Fruit fly (Drosophila melanogaster): ENCODE data around the gene DIP-iota.

DIP-iota gene

DNA sequence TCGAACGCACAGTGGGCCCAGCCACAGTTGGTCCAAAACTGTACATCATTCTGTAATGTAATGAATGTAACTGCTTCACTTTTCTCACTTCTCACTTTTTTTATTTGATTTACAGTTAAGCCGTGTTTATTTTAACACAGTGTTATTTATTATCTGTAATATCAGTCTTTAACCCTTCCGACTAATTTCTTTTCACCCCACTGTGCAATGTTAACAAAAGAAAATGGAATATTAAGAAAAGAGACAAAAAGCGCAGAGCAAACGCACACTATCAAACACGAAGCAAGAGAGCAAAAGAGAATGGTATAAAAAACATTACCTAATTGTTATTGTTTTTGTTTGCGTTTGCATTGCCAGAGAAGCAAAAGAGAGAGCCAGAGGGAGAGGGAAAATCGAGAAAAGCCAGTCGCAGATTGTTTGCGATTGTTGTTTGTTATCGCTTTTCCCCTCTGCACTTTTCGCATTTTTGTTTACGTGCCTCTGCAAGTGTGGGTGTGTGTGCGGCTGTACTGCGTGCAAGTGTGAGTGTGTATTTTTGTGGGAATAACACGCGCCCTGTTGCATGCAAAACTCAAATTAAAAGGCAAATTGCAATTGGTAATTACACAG, 25.7 kb upstream of the DIP-iota start (continued):
- peak; percentile 97 for TF ChIP-seq slbo (GFP tag; IDR thresholded peaks at IDR 0.05)
- TF ChIP-seq Bdp1 (GFP tag; optimal IDR thresholded peaks at IDR 0.05): peak; percentile 95
- peak; percentile 97 for TF ChIP-seq pnt (GFP tag; optimal IDR thresholded peaks at IDR 0.05)
- peak; percentile 99 for TF ChIP-seq Oli (tag; optimal IDR thresholded peaks at IDR 0.05)
- peak; percentile 98 for TF ChIP-seq CG6689 (GFP tag; IDR thresholded peaks at IDR 0.05)
- peak; percentile 98 for TF ChIP-seq Sox100B (GFP tag; optimal IDR thresholded peaks at IDR 0.05)
- no peak for TF ChIP-seq pan (optimal IDR thresholded peaks at IDR 0.05)
- peak in 1 of 2 experiments; percentile 98 for TF ChIP-seq pan (GFP tag; optimal IDR thresholded peaks at IDR 0.05 in 1 of 2, IDR thresholded peaks at IDR 0.05 in 1 of 2)
- TF ChIP-seq gsb (GFP tag; IDR thresholded peaks at IDR 0.05): peak; percentile 94
- peak; percentile 98 for TF ChIP-seq CG4282 (GFP tag; optimal IDR thresholded peaks at IDR 0.05)
- TF ChIP-seq HLH3B (GFP tag; IDR thresholded peaks at IDR 0.05): peak; percentile 98
- TF ChIP-seq CG2202 (tag; optimal IDR thresholded peaks at IDR 0.05): peak; percentile 98
- no peak for TF ChIP-seq unc-4 (GFP tag; IDR thresholded peaks at IDR 0.05; ENCODE audit: partially characterized antibody)
- peak; percentile 78 for TF ChIP-seq CTCF (GFP tag; optimal IDR thresholded peaks at IDR 0.05)
- TF ChIP-seq HLH54F (GFP tag; optimal IDR thresholded peaks at IDR 0.05): peak; percentile 97
- peak; percentile 97 for TF ChIP-seq CG14710 (tag; optimal IDR thresholded peaks at IDR 0.05)
- TF ChIP-seq CG2875 (GFP tag; optimal IDR thresholded peaks at IDR 0.05): peak; percentile 99

dm6 chr2L:6644421-6645059, 23.0 kb upstream of the DIP-iota start:
- TF ChIP-seq CG12942 (GFP tag; optimal IDR thresholded peaks at IDR 0.05) (no peak), Poxn (GFP tag; IDR thresholded peaks at IDR 0.05) (no peak), Drgx (GFP tag; IDR thresholded peaks at IDR 0.05) (no peak), ci (GFP tag; IDR thresholded peaks at IDR 0.05) (0 out of 3 replicates have a peak, but pooled peaks have one; percentile 55), CG15011 (GFP tag; optimal IDR thresholded peaks at IDR 0.05) (no peak), CG12236 (GFP tag; optimal IDR thresholded peaks at IDR 0.05) (no peak), slp2 (GFP tag; optimal IDR thresholded peaks at IDR 0.05) (no peak), ftz-f1 (GFP tag; optimal IDR thresholded peaks at IDR 0.05) (peak; percentile 7), Camta (GFP tag; optimal IDR thresholded peaks at IDR 0.05) (no peak), CG30431 (GFP tag; optimal IDR thresholded peaks at IDR 0.05) (no peak), Med (GFP tag) (peak; percentile 66), tin (GFP tag; optimal IDR thresholded peaks at IDR 0.05) (no peak), corto (GFP tag; optimal IDR thresholded peaks at IDR 0.05) (peak; percentile 47), CG6854 (GFP tag; optimal IDR thresholded peaks at IDR 0.05) (no peak), lbe (GFP tag; optimal IDR thresholded peaks at IDR 0.05) (peak; percentile 41), CG13894 (tag; optimal IDR thresholded peaks at IDR 0.05) (peak; percentile 32), fd96Cb (tag; optimal IDR thresholded peaks at IDR 0.05) (no peak), CG12219 (GFP tag; optimal IDR thresholded peaks at IDR 0.05) (no peak), Opbp (GFP tag; IDR thresholded peaks at IDR 0.05; ENCODE audit: partially characterized antibody) (no peak), CG13287 (GFP tag; IDR thresholded peaks at IDR 0.05; ENCODE audit: partially characterized antibody) (peak; percentile 51; the same call in 1 of the 2 replicates), HHEX (GFP tag; optimal IDR thresholded peaks at IDR 0.05) (no peak), CG4730 (GFP tag; IDR thresholded peaks at IDR 0.05) (no peak), B-H2 (GFP tag; optimal IDR thresholded peaks at IDR 0.05) (no peak), ab (GFP tag; optimal IDR thresholded peaks at IDR 0.05) (no peak), sisA (GFP tag; IDR thresholded peaks at IDR 0.05) (no peak), MBD-R2 (GFP tag; IDR thresholded peaks at IDR 0.05) (no peak), sug (tag; optimal IDR thresholded peaks at IDR 0.05) (peak; percentile 37), tgo (GFP tag; IDR thresholded peaks at IDR 0.05) (no peak), CG3065 (GFP tag; optimal IDR thresholded peaks at IDR 0.05) (no peak), Lim3 (GFP tag; IDR thresholded peaks at IDR 0.05) (no peak), vvl (GFP tag; IDR thresholded peaks at IDR 0.05) (peak; percentile 60; the same call in 1 of the 2 replicates), kni (GFP tag; optimal IDR thresholded peaks at IDR 0.05) (peak; percentile 5), CG17568 (GFP tag; optimal IDR thresholded peaks at IDR 0.05) (no peak), Rx (GFP tag; IDR thresholded peaks at IDR 0.05) (no peak)
